Worm (Caenorhabditis elegans): ENCODE measurements around the gene sri-63.

DNA sequence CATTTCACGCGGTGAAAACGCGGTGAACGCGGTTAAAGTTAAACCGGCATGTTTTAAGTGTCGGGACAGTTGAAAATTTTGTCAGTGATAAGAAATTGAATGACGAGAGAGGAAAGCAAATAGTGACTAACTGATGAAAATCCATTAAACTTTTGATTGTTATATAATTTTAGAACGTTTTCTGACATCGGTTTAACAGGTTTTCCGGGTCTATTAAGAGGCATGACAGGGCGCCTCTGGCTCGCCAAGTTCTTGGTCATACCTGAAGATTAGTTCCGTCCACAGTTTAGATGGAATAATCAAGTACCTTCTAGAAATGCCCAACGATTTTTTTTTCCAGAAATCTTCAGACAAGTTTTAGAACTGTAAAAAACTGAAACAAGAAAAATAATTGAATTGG is 36.0 kb downstream of the sri-63 start, which contains the start of gene Y46D2A.2:
- no peak for TF ChIP-seq him-1 (tag; optimal IDR thresholded peaks at IDR 0.05)
- TF ChIP-seq W03F9.2 (tag; optimal IDR thresholded peaks at IDR 0.05), result no peak
- TF ChIP-seq dao-5 (tag; optimal IDR thresholded peaks at IDR 0.05), result no peak

All from whole organism, L4/young adult.